Worm (Caenorhabditis elegans) whole organism, late embryonic: Measurements from ENCODE around the gene C49F8.14.

ENCODE experiments used
- C38D4.7 ChIP-seq: fragments of 200-800 bp; sonication (Bioruptor generic); optimal IDR thresholded peaks from 2 replicates; lab custom pipeline; 2018; ENCODE audit warnings: mild to moderate bottlenecking, missing genetic modification characterization, moderate library complexity, missing compliant biosample characterization
- K09A11.1 ChIP-seq: sonication (generic microtip); optimal IDR thresholded peaks from 2 replicates; lab custom pipeline; 2017; ENCODE audit warnings: antibody characterized with exemption, mild to moderate bottlenecking, missing genetic modification characterization, missing compliant biosample characterization; ENCODE audit not compliant: insufficient read depth
- Y22D7AL.16 ChIP-seq: sonication (generic microtip); optimal IDR thresholded peaks from 2 replicates; lab custom pipeline; 2016; ENCODE audit warnings: missing genetic modification characterization, missing compliant biosample characterization
- ceh-31 ChIP-seq: sonication (generic microtip); optimal IDR thresholded peaks from 2 replicates; lab custom pipeline; 2016; ENCODE audit warnings: missing genetic modification characterization, missing compliant biosample characterization
- ceh-45 ChIP-seq: fragments of 200-800 bp; sonication (Bioruptor generic); IDR thresholded peaks from 2 replicates; pipeline ENCODE4 v1.3.6; 2022; ENCODE audit warnings: missing genetic modification reagents, missing genetic modification characterization, missing compliant biosample characterization
- che-1 ChIP-seq: sonication (generic microtip); optimal IDR thresholded peaks from 2 replicates; lab custom pipeline; 2016; ENCODE audit warnings: mild to moderate bottlenecking, missing genetic modification characterization, missing compliant biosample characterization
- dmd-4 ChIP-seq: sonication (generic microtip); optimal IDR thresholded peaks from 2 replicates; lab custom pipeline; 2016; ENCODE audit warnings: borderline replicate concordance, missing genetic modification characterization, missing compliant biosample characterization
- dve-1 ChIP-seq: sonication (generic microtip); optimal IDR thresholded peaks from 2 replicates; lab custom pipeline; 2017; ENCODE audit warnings: antibody characterized with exemption, mild to moderate bottlenecking, missing genetic modification characterization, missing compliant biosample characterization
- ets-4 ChIP-seq: sonication (generic microtip); optimal IDR thresholded peaks from 2 replicates; lab custom pipeline; 2016; ENCODE audit warnings: missing genetic modification characterization, missing compliant biosample characterization
- eyg-1 ChIP-seq: sonication (generic microtip); optimal IDR thresholded peaks from 2 replicates; lab custom pipeline; 2016; ENCODE audit warnings: missing genotype, missing genetic modification characterization, missing compliant biosample characterization
- fkh-10 ChIP-seq: fragments of 150-350 bp; optimal IDR thresholded peaks from 2 replicates; lab custom pipeline; 2014; ENCODE audit warnings: missing biosample characterization, missing genetic modification reagents, missing genetic modification characterization
- fkh-6 ChIP-seq: sonication (generic microtip); optimal IDR thresholded peaks from 2 replicates; lab custom pipeline; 2016; ENCODE audit warnings: missing genetic modification characterization, missing compliant biosample characterization
- gmeb-2 ChIP-seq: sonication (generic microtip); optimal IDR thresholded peaks from 2 replicates; lab custom pipeline; 2016; ENCODE audit warnings: missing genetic modification characterization, inconsistent platforms, missing compliant biosample characterization
- hlh-6 ChIP-seq: sonication (generic microtip); optimal IDR thresholded peaks from 2 replicates; lab custom pipeline; 2016; ENCODE audit warnings: missing genotype, missing genetic modification characterization, missing compliant biosample characterization
- lim-6 ChIP-seq: sonication (generic microtip); optimal IDR thresholded peaks from 2 replicates; lab custom pipeline; 2016; ENCODE audit warnings: missing genetic modification characterization, missing compliant biosample characterization
- lin-11 ChIP-seq: fragments of 200-800 bp; sonication (Bioruptor generic); optimal IDR thresholded peaks from 2 replicates; lab custom pipeline; 2018; ENCODE audit warnings: mild to moderate bottlenecking, missing genetic modification characterization, missing compliant biosample characterization
- madf-2 ChIP-seq: sonication (generic microtip); optimal IDR thresholded peaks from 2 replicates; lab custom pipeline; 2017; ENCODE audit warnings: missing genetic modification characterization, missing compliant biosample characterization
- nfya-1 ChIP-seq: sonication (generic microtip); optimal IDR thresholded peaks from 2 replicates; lab custom pipeline; 2017; ENCODE audit warnings: missing genetic modification characterization, mild to moderate bottlenecking, missing compliant biosample characterization, antibody characterized with exemption, moderate library complexity
- nhr-11 ChIP-seq: fragments of 150-350 bp; optimal IDR thresholded peaks from 2 replicates; lab custom pipeline; 2014; ENCODE audit warnings: missing biosample characterization, missing genetic modification characterization
- nhr-232 ChIP-seq: sonication (generic microtip); optimal IDR thresholded peaks from 2 replicates; lab custom pipeline; 2016; ENCODE audit warnings: missing genetic modification characterization, missing compliant biosample characterization
- pag-3 ChIP-seq: sonication (generic microtip); optimal IDR thresholded peaks from 2 replicates; lab custom pipeline; 2016; ENCODE audit warnings: missing compliant biosample characterization, missing genetic modification characterization, borderline replicate concordance
- pat-9 ChIP-seq: fragments of 200-800 bp; sonication (Bioruptor generic); optimal IDR thresholded peaks from 2 replicates; lab custom pipeline; 2018; ENCODE audit warnings: mild to moderate bottlenecking, missing genetic modification characterization, moderate library complexity, missing compliant biosample characterization
- pax-1 ChIP-seq: fragments of 150-350 bp; optimal IDR thresholded peaks from 2 replicates; lab custom pipeline; 2014; ENCODE audit warnings: missing biosample characterization, missing genetic modification characterization
- ref-2 ChIP-seq: sonication (generic microtip); optimal IDR thresholded peaks from 2 replicates; lab custom pipeline; 2016; ENCODE audit warnings: missing genetic modification characterization, missing compliant biosample characterization
- rnt-1 ChIP-seq: sonication (generic microtip); optimal IDR thresholded peaks from 2 replicates; lab custom pipeline; 2016; ENCODE audit warnings: missing genetic modification characterization, missing compliant biosample characterization
- sdc-2 ChIP-seq: sonication (generic microtip); optimal IDR thresholded peaks from 2 replicates; lab custom pipeline; 2016; ENCODE audit warnings: missing genotype, missing genetic modification characterization, missing compliant biosample characterization
- sox-2 ChIP-seq: fragments of 200-800 bp; sonication (Bioruptor generic); IDR thresholded peaks from 2 replicates; pipeline ENCODE4 v1.3.6; 2022; ENCODE audit warnings: missing genetic modification reagents, missing genetic modification characterization, missing compliant biosample characterization
- ttx-3 ChIP-seq: sonication (generic microtip); optimal IDR thresholded peaks from 2 replicates; lab custom pipeline; 2016; ENCODE audit warnings: missing genetic modification reagents, missing genetic modification characterization, missing compliant biosample characterization
- unc-3 ChIP-seq, 2 experiments: fragments of 200-800 bp in 1 of 2; sonication (Bioruptor generic) in 1 of 2; sonication (generic microtip) in 1 of 2; conservative IDR thresholded peaks in 1 of 2; optimal IDR thresholded peaks in 1 of 2; 2 replicates each; pipeline versions ENCODE4 v1.3.6 to Lab custom; 2016 to 2022; ENCODE audit warnings: missing compliant biosample characterization in 2 of 2, missing genetic modification characterization in 2 of 2, missing genetic modification reagents in 1 of 2
- unc-55 ChIP-seq: sonication (generic microtip); optimal IDR thresholded peaks from 2 replicates; lab custom pipeline; 2017; ENCODE audit warnings: missing biosample characterization, missing genetic modification reagents, missing genetic modification characterization
- unc-86 ChIP-seq: sonication (generic microtip); optimal IDR thresholded peaks from 2 replicates; lab custom pipeline; 2016; ENCODE audit warnings: missing genetic modification characterization, missing compliant biosample characterization

C49F8.14 gene

ce11 chrX:13409543-13409942 is 32.8 kb upstream of the C49F8.14 start, which contains the start of the genes cyp-13B1 and C29F7.1:
Gene cyp-13B1 (minus strand): TSS chrX:13409643.
Gene C29F7.1 (plus strand): TSS chrX:13409936.
- TF ChIP-seq gmeb-2 (tag; lab: Kevin White, UChicago) (no peak), rnt-1 (tag; lab: Kevin White, UChicago) (peak; percentile 15)

DNA sequence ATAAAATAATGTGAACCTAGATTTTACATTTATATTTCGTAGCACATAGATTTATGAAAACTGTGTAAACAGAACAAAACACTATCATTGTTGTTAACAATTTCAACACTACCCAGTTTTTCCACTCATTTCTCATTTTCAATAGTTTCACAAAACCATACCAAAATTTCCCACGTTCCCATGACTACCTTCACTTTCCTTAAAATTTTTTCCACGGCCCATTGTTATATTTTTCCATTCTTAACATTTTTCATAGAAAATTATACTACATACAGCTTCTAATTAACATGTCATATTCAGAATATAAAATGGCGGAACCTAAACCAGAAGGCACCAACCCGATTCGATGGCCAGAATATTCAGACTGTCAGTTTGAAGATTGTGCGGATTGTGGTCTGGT is 25.0 kb upstream of the C49F8.14 start, which contains the start of gene F02C12.1:
Gene F02C12.1, plus strand, starts transcription at position 301 of the 400 bp plus-strand sequence.
- TF ChIP-seq ets-4 (tag; lab: Kevin White, UChicago): no peak
- no peak for TF ChIP-seq lin-11 (tag; lab: Kevin White, UChicago)
- TF ChIP-seq fkh-6 (tag; lab: Kevin White, UChicago): no peak
- no peak for TF ChIP-seq fkh-10 (GFP tag; lab: Kevin White, UChicago)
- TF ChIP-seq pat-9 (tag; lab: Kevin White, UChicago): no peak
- TF ChIP-seq K09A11.1 (tag; lab: Kevin White, UChicago): no peak
- TF ChIP-seq gmeb-2 (tag; lab: Kevin White, UChicago): no peak
- TF ChIP-seq eyg-1 (tag; lab: Kevin White, UChicago): no peak
- TF ChIP-seq C38D4.7 (GFP tag; lab: Kevin White, UChicago): no peak
- no peak for TF ChIP-seq ref-2 (tag; lab: Kevin White, UChicago)

- no peak for TF ChIP-seq dmd-4 (tag; lab: Kevin White, UChicago)
- peak; percentile 21 for TF ChIP-seq pax-1 (tag; lab: Kevin White, UChicago)
Measured at ce11 chrX:13401311-13401710, 24.6 kb upstream of the C49F8.14 start.

ce11 chrX:13399221-13399620 is 22.5 kb upstream of the C49F8.14 start, which contains the start of gene F02C12.2:
Gene F02C12.2 (minus strand): TSS chrX:13399321.
- TF ChIP-seq pat-9 (tag; lab: Kevin White, UChicago): no peak
- no peak for TF ChIP-seq hlh-6
- TF ChIP-seq lim-6 (tag; lab: Kevin White, UChicago): no peak
- TF ChIP-seq nfya-1 (tag; lab: Kevin White, UChicago): no peak
- no peak for TF ChIP-seq nhr-232 (tag; lab: Kevin White, UChicago)
- TF ChIP-seq ceh-31 (tag; lab: Kevin White, UChicago): no peak
- no peak for TF ChIP-seq sox-2 (GFP tag; lab: Robert Waterston, UW)
- no peak for TF ChIP-seq unc-3 (GFP tag; conservative IDR thresholded peaks at IDR 0.05; lab: Robert Waterston, UW)
- no peak for TF ChIP-seq unc-3 (tag; optimal IDR thresholded peaks at IDR 0.05; lab: Kevin White, UChicago)
- TF ChIP-seq unc-86 (tag; lab: Kevin White, UChicago): no peak
- TF ChIP-seq Y22D7AL.16 (tag; lab: Kevin White, UChicago): no peak
- TF ChIP-seq nhr-11 (tag; lab: Kevin White, UChicago): no peak
- no peak for TF ChIP-seq madf-2
- no peak for TF ChIP-seq che-1
- TF ChIP-seq sdc-2 (tag; lab: Kevin White, UChicago): no peak

DNA sequence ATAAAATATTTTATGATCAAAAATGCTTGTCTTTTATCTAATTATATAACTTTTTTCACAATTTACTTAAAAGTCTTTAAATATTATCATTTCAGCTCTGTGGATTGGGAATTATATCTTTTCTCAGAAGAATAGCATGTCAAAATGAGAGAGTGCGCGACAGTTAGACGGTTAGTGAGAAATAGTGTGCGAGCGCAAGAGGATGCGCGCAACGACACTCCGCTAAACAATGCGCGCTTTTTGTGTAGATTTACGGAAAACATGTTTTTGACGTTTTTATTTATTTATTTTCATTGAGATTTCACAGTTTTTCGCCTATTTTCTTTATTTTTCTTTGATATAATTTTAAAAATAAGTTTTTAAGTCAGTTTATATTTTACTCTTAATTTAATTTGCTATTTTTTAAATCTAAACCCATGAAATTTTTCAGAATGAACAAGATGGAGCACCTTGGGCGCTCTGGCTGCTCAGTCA is 19.8 kb upstream of the C49F8.14 start, which contains the start of gene F02C12.3:
Gene F02C12.3, plus strand, starts transcription at position 424 of the 474 bp plus-strand sequence.
- TF ChIP-seq ceh-45 (GFP tag; lab: Robert Waterston, UW): no peak
- no peak for TF ChIP-seq pag-3
- peak; percentile 58 for TF ChIP-seq nfya-1 (tag; lab: Kevin White, UChicago)
- TF ChIP-seq dve-1 (tag; lab: Kevin White, UChicago): peak; percentile 51
- no peak for TF ChIP-seq ttx-3 (tag; lab: Kevin White, UChicago)
- peak; percentile 35 for TF ChIP-seq unc-55
- TF ChIP-seq pax-1 (tag; lab: Kevin White, UChicago): peak; percentile 60
- no peak for TF ChIP-seq sox-2 (GFP tag; lab: Robert Waterston, UW)
- peak; percentile 28 for TF ChIP-seq sdc-2 (tag; lab: Kevin White, UChicago)
